Fruit fly (Drosophila melanogaster) ovary, adult (tissue): ENCODE results near the gene Hibch.
A peak's percentile ranks its signal among the peaks of the same experiment; 100 is the strongest.

Experiments used
- CG17801 ChIP-seq: fragments of 200-800 bp; optimal IDR thresholded peaks from 2 replicates; lab custom pipeline; 2019; ENCODE audit warnings: missing biosample characterization, mild to moderate bottlenecking, missing genetic modification characterization, moderate library complexity; ENCODE audit not compliant: partially characterized antibody

Hibch gene

dm6 chr3R:15342926-15343685 lies 13.9 kb upstream of the Hibch start, which contains the start of gene Nagk:
Gene Nagk, minus strand, starts transcription at chr3R:15343256.
- peak; percentile 8 for TF ChIP-seq CG17801

DNA sequence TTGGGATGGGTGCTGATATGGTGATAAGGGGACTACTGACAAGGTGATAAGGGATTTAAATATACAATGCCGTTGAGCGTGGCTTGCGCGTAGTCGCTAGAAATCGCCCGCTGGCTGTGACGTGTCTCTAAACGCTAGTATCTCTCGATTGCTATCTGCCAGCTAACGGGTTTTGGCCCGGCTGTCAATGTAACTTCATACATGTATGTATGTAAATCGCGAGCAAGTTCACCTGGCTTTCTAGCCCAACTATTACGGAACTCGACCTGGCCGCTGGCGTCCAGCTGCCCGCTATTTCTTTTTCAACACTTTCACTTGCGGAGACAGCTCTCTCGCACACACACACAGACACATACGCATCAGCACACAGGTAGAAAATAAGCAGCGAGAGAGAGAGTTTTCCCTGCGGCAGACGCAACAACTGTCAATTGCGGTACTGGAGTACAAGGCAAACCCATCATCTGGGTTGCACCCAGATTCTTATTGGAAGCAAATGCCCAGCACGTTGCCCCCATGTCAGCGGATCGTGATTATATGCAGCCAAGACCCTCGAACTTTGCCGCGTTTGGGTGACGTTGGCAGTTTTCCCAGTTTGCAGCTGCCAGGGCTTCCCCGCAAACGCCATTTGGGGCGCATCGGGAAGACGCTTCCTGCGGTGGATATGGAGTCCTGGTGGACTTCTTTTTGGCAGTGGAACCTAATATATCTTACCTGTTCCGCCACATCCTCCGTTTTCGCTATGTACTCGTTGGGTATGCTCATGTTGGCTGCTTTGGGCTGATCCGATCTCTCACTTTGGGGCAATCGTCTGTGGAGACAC lies 11.6 kb upstream of the Hibch start:
- TF ChIP-seq CG17801: no peak

- no peak for TF ChIP-seq CG17801
Measured at dm6 chr3R:15346018-15346383, 11.0 kb upstream of the Hibch start, which contains the start of the genes Surf4 and CG31301. Gene Surf4, minus strand, starts transcription at chr3R:15346176. Gene CG31301, plus strand, starts transcription at chr3R:15346205.

dm6 chr3R:15347822-15348221 lies 9.2 kb upstream of the Hibch start, which contains the start of the genes CG42726 and CG42727:
Gene CG42726, plus strand, starts transcription at chr3R:15348048.
Gene CG42727, plus strand, starts transcription at chr3R:15348048.
- TF ChIP-seq CG17801: no peak

dm6 chr3R:15350993-15351426 lies 6.0 kb upstream of the Hibch start, which contains the start of the genes Trs33 and Tmtc4:
Gene Trs33, minus strand, starts transcription at chr3R:15350995.
Gene Tmtc4, plus strand, starts transcription at chr3R:15351225.
- TF ChIP-seq CG17801: peak; percentile 57

- no peak for TF ChIP-seq CG17801
Measured at dm6 chr3R:15354019-15354418, 3.0 kb upstream of the Hibch start.

DNA sequence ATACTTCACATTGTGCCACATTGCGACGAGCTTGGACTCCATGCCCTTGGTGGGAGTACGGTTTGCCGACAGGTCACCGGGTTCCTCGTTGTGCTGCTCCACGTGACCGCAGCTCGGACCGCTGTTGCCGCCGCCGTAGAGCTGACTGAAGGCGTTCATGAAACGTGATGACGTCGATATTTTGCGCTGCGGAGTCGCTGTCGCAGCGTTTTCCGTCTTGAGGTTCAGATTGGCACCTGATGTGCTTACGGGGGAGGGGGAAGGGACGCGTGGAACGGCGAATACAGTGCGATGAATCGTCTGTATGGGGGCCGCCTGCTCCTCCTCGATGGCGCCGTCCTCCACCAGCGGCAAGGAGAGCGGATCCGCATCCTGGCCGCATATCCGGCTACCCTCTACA lies 877 bp upstream of the Hibch start:
- TF ChIP-seq CG17801: no peak

DNA sequence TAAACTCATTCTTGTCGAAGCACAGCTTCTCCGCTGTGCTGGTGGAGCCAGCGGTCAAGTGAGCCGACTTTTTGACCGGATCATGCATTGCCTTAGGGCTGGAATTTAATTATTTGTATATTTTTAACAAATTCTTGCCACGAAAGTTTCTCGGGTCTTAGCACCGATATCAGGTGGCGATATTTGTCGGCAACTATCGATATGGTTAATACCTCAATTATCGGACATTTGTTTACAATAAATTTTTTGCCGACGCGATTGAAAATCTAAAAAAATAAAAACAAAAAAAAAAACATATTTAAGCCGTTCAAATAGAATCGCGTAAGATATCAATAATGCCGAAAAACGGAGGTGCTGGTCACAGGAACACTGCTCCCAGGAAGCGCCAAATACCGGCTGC lies 4.5 kb downstream of the Hibch start, which contains the start of the genes Cog2 and Trax:
TSS of gene Cog2 (minus strand) at position 168 of the 400 bp plus-strand sequence.
TSS of gene Trax (plus strand) at position 203 of the 400 bp plus-strand sequence.
- peak; percentile 65 for TF ChIP-seq CG17801

dm6 chr3R:15363608-15364007 lies 6.6 kb downstream of the Hibch start, which contains the start of gene CG6171:
Gene CG6171, minus strand, starts transcription at chr3R:15363857.
- peak; percentile 10 for TF ChIP-seq CG17801

dm6 chr3R:15366839-15367238 lies 9.8 kb downstream of the Hibch start:
- peak; percentile 6 for TF ChIP-seq CG17801

DNA sequence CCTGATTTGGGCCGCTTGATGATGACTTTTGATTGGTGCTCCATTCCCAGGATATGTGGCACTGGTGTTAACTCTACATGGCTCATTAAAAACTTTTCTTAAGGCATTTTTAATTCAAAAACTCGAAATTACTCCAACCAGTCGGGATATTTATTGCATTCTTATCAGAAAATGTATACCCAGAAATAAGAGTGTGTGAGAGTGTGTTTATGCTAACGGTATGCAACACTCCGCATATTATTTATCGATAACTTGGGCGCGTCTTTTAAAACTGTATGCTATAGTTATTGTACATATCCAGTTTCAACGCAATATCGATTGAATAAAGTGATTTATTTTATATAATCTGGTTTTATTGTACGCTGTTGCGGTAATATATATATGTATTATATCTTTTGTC lies 10.4 kb downstream of the Hibch start, which contains the start of gene CG34404:
TSS of gene CG34404 (minus strand) at position 189 of the 400 bp plus-strand sequence.
- TF ChIP-seq CG17801: no peak

dm6 chr3R:15369742-15370141 lies 12.7 kb downstream of the Hibch start, which contains the start of gene CG14868:
Gene CG14868, minus strand, starts transcription at chr3R:15369945.
- TF ChIP-seq CG17801: no peak

dm6 chr3R:15371833-15372232 lies 14.8 kb downstream of the Hibch start, which contains the start of the genes Ccm3 and CG6136:
Gene Ccm3, plus strand, starts transcription at chr3R:15371957.
Gene CG6136, minus strand, starts transcription at chr3R:15372212.
- peak; percentile 67 for TF ChIP-seq CG17801

DNA sequence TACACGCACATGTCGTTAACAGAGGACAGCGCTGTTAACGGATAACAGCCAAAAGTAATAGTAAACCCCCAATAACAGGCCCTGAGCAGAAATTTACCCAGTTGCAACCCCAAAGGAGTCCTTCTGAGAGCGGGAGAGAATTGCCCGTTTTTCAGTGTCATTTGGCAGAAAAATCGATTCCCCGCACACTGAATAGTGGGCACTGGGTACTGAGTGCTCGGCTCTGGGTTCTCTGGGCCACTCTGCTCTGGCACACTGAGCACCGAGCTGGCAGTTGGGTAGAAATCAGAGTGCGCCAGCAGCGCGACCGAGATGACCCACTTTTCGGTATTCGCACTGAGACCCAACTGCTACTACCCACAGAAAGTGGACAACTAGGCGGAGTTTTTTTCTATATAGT lies 17.4 kb downstream of the Hibch start, which contains the start of gene Rbp:
TSS of gene Rbp (plus strand) at position 239 of the 400 bp plus-strand sequence.
- no peak for TF ChIP-seq CG17801

dm6 chr3R:15375470-15375869 lies 18.4 kb downstream of the Hibch start:
- no peak for TF ChIP-seq CG17801

DNA sequence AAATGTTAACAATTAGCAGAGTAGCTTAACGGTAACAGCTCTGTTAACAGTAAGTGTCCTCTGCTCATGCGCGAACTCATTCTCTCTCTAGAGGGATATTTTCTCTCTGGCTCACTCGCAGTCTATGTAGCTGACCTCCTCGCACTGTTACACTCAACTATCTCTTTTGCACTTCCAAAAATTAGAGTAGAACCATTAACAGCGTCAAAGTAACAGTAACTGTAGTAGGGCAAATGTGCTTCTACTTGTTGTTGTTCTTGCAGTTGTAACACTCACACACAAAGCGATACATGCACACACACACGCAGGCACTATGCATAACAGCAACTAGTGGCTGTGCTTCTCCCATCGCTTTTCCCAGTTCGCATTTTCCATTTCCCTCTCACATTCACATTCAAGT lies 22.0 kb downstream of the Hibch start:
- TF ChIP-seq CG17801: no peak
